Fruit fly (Drosophila melanogaster): ENCODE measurements around the gene Meics.
A peak's percentile ranks its signal among the peaks of the same experiment; 100 is the strongest.

Gene Meics

DNA sequence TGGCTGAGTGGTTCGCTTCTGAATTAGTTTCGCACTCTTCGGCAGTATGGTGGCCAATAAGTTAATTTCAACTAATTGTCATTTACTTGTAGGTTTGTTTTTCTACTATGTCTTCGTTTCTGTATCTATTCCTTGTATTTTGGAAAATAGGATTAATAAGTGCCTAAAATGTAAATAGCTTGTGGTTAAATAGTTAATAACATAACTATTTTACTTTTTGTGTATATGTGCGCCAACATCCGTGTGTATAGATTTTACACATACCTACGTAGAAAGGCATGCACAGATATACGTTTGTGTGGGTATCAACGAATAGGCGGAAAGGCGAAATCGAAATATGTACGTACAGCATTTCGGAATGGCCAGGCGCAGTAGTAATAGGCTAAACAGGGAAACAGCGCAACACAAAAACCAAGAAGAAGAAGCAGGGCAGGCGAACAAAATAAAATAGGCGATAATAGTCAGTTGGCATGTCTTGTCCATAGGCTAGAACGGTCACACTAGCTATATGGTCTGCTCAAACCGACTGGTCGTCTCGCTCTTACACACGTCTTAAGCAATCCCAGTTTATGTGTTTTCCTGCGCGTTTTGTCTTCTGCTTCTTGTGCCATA is 38.1 kb upstream of the Meics start (continued):
- no peak for TF ChIP-seq CG10431 (GFP tag; optimal IDR thresholded peaks at IDR 0.05)
- TF ChIP-seq Optix (GFP tag; IDR thresholded peaks at IDR 0.05) = no peak
- TF ChIP-seq bbx (GFP tag; IDR thresholded peaks at IDR 0.05; ENCODE audit: partially characterized antibody) = 0 out of 2 replicates have a peak, but pooled peaks have one; percentile 26
- peak; percentile 58 for TF ChIP-seq CG1603 (tag; optimal IDR thresholded peaks at IDR 0.05)
- no peak for TF ChIP-seq CG4707 (GFP tag; optimal IDR thresholded peaks at IDR 0.05)
- peak; percentile 29 for TF ChIP-seq CG13624 (GFP tag; optimal IDR thresholded peaks at IDR 0.05)
- TF ChIP-seq jumu (GFP tag; optimal IDR thresholded peaks at IDR 0.05) = no peak
- TF ChIP-seq CG1233 (GFP tag; optimal IDR thresholded peaks at IDR 0.05) = no peak
- TF ChIP-seq CG9727 (GFP tag; optimal IDR thresholded peaks at IDR 0.05) = no peak
- TF ChIP-seq Nf-YB (GFP tag; optimal IDR thresholded peaks at IDR 0.05) = peak; percentile 40
- peak; percentile 16; the same call in 1 of the 3 replicates for TF ChIP-seq row (GFP tag; IDR thresholded peaks at IDR 0.05)
- TF ChIP-seq CG12155 (GFP tag; optimal IDR thresholded peaks at IDR 0.05) = no peak
- TF ChIP-seq CG10321 (GFP tag; IDR thresholded peaks at IDR 0.05) = peak; percentile 99
- TF ChIP-seq CG18619 (GFP tag; optimal IDR thresholded peaks at IDR 0.05) = peak; percentile 11
- 0 out of 3 replicates have a peak, but pooled peaks have one; percentile 12 for TF ChIP-seq zen2 (GFP tag; IDR thresholded peaks at IDR 0.05; ENCODE audit: partially characterized antibody)
- no peak for TF ChIP-seq CG10274 (GFP tag; optimal IDR thresholded peaks at IDR 0.05)
- no peak for TF ChIP-seq Side (GFP tag; optimal IDR thresholded peaks at IDR 0.05)
- TF ChIP-seq slbo (GFP tag; IDR thresholded peaks at IDR 0.05) = peak; percentile 27; the same call in 1 of the 2 replicates
- TF ChIP-seq Bgb (GFP tag; IDR thresholded peaks at IDR 0.05; ENCODE audit: partially characterized antibody) = peak; percentile 36; the same call in 1 of the 2 replicates
- no peak for TF ChIP-seq TFAM (GFP tag; optimal IDR thresholded peaks at IDR 0.05)
- TF ChIP-seq CG14441 (GFP tag; IDR thresholded peaks at IDR 0.05) = no peak
- TF ChIP-seq CG6765 (GFP tag; optimal IDR thresholded peaks at IDR 0.05) = peak; percentile 25
- TF ChIP-seq onecut (GFP tag; IDR thresholded peaks at IDR 0.05) = peak; percentile 38; the same call in 1 of the 2 replicates
- TF ChIP-seq Dref (GFP tag; IDR thresholded peaks at IDR 0.05) = 0 out of 2 replicates have a peak, but pooled peaks have one; percentile 1
- TF ChIP-seq mam (GFP tag; optimal IDR thresholded peaks at IDR 0.05) = no peak
- no peak for TF ChIP-seq CG11085 (GFP tag; IDR thresholded peaks at IDR 0.05)
- TF ChIP-seq H15 (GFP tag; IDR thresholded peaks at IDR 0.05) = no peak
- no peak for TF ChIP-seq Kr (GFP tag; optimal IDR thresholded peaks at IDR 0.05)
- TF ChIP-seq CG7987 (GFP tag; optimal IDR thresholded peaks at IDR 0.05) = no peak
- no peak for TF ChIP-seq tll (GFP tag; optimal IDR thresholded peaks at IDR 0.05)
- TF ChIP-seq al (GFP tag; IDR thresholded peaks at IDR 0.05) = no peak
- no peak for TF ChIP-seq CG9215 (GFP tag; IDR thresholded peaks at IDR 0.05)
- no peak for TF ChIP-seq CG9609 (GFP tag; optimal IDR thresholded peaks at IDR 0.05)
- peak; percentile 52; the same call in 1 of the 3 replicates for TF ChIP-seq otp (GFP tag; IDR thresholded peaks at IDR 0.05)
- no peak for TF ChIP-seq trh (GFP tag; optimal IDR thresholded peaks at IDR 0.05)
- peak; percentile 77 for TF ChIP-seq Opbp (GFP tag; IDR thresholded peaks at IDR 0.05; ENCODE audit: partially characterized antibody)
- TF ChIP-seq prd (optimal IDR thresholded peaks at IDR 0.05) = no peak
- TF ChIP-seq prd (GFP tag; IDR thresholded peaks at IDR 0.05) = no peak
- no peak for TF ChIP-seq CG3726 (GFP tag; IDR thresholded peaks at IDR 0.05)
- TF ChIP-seq chinmo (GFP tag; IDR thresholded peaks at IDR 0.05; ENCODE audit: partially characterized antibody) = peak; percentile 85; the same call in 3 of the 4 replicates
- TF ChIP-seq gce (GFP tag; IDR thresholded peaks at IDR 0.05) = no peak
- no peak for TF ChIP-seq Hmx (GFP tag; optimal IDR thresholded peaks at IDR 0.05)
- no peak for TF ChIP-seq ara (GFP tag; IDR thresholded peaks at IDR 0.05)
- no peak for TF ChIP-seq CG10366 (GFP tag; IDR thresholded peaks at IDR 0.05)
- TF ChIP-seq CG11398 (GFP tag; optimal IDR thresholded peaks at IDR 0.05) = no peak
- TF ChIP-seq CTCF (GFP tag; optimal IDR thresholded peaks at IDR 0.05) = no peak
- TF ChIP-seq CG7963 (GFP tag; IDR thresholded peaks at IDR 0.05; ENCODE audit: partially characterized antibody) = 0 out of 3 replicates have a peak, but pooled peaks have one; percentile 39
- no peak for TF ChIP-seq inv (GFP tag; IDR thresholded peaks at IDR 0.05; ENCODE audit: partially characterized antibody)
- peak; percentile 26 for TF ChIP-seq gem (tag; optimal IDR thresholded peaks at IDR 0.05)
- no peak for TF ChIP-seq pum (GFP tag; optimal IDR thresholded peaks at IDR 0.05)

Data from whole organism, embryonic.